Fruit fly (Drosophila melanogaster) whole organism, prepupa: ENCODE results near the gene Ance-2.

Experiments
- CG8119 ChIP-seq: fragments of 200-800 bp; sonication (Bioruptor generic); IDR thresholded peaks from 3 replicates; pipeline ENCODE4 v1.3.6; 2022; ENCODE audit warnings: missing biosample characterization, missing genetic modification characterization
- Hr38 ChIP-seq: sonication (Bioruptor generic); optimal IDR thresholded peaks from 2 replicates; lab custom pipeline; 2016; ENCODE audit warnings: missing biosample characterization, missing genetic modification characterization
- Sox102F ChIP-seq: fragments of 200-800 bp; sonication (Bioruptor generic); optimal IDR thresholded peaks from 2 replicates; lab custom pipeline; 2016; ENCODE audit warnings: missing biosample characterization, mild to moderate bottlenecking, missing genetic modification characterization

dm6 chr2L:13928461-13928860, 19.3 kb downstream of the Ance-2 start:
- TF ChIP-seq Hr38 (GFP tag; lab: Kevin White, UChicago) (no peak), Sox102F (GFP tag; lab: Kevin White, UChicago) (no peak), CG8119 (GFP tag; lab: Robert Waterston, UW) (no peak; the same call in 2 of the 3 replicates)
